Worm (Caenorhabditis elegans) whole organism, dauer: Measurements from ENCODE around the gene C29A12.6.

ENCODE experiments used
- unc-62 ChIP-seq: sonication (generic microtip); optimal IDR thresholded peaks from 2 replicates; lab custom pipeline; 2017; ENCODE audit warnings: missing biosample characterization, missing genetic modification reagents, missing genetic modification characterization

C29A12.6 gene

ce11 chrV:10898629-10899028 lies 51.6 kb downstream of the C29A12.6 start:
- no peak for TF ChIP-seq unc-62 (GFP tag; lab: Kevin White, UChicago)

- no peak for TF ChIP-seq unc-62 (GFP tag; lab: Kevin White, UChicago)
Measured at ce11 chrV:10901125-10901524, 54.1 kb downstream of the C29A12.6 start, which contains the start of gene spp-16. Gene spp-16 (minus strand): TSS chrV:10901303.
